Worm (Caenorhabditis elegans) whole organism, dauer: Measurements from ENCODE around the gene C01G12.3.
"Not testable (repeated sequence)": the region's sequence is repeated elsewhere in the genome, so short reads cannot be mapped to it uniquely, and the experiment has no call there.

Experiments
- unc-62 ChIP-seq: sonication (generic microtip); optimal IDR thresholded peaks from 2 replicates; lab custom pipeline; 2017; ENCODE audit warnings: missing biosample characterization, missing genetic modification reagents, missing genetic modification characterization

The C01G12.3 gene

ce11 chrII:14574790-14575189 lies 7.3 kb downstream of the C01G12.3 start:
- TF ChIP-seq unc-62 (GFP tag; lab: Kevin White, UChicago), result no peak

ce11 chrII:14573315-14573714 lies 8.8 kb downstream of the C01G12.3 start, which contains the start of gene madf-5:
Gene madf-5 (plus strand): TSS chrII:14573615.
- no peak for TF ChIP-seq unc-62 (GFP tag; lab: Kevin White, UChicago)

ce11 chrII:14570541-14571160 lies 11.5 kb downstream of the C01G12.3 start:
- no peak for TF ChIP-seq unc-62 (GFP tag; lab: Kevin White, UChicago)

ce11 chrII:14569322-14569721 lies 12.8 kb downstream of the C01G12.3 start:
- no peak for TF ChIP-seq unc-62 (GFP tag; lab: Kevin White, UChicago)

- TF ChIP-seq unc-62 (GFP tag; lab: Kevin White, UChicago), result no peak
These were observed 14.3 kb downstream of the C01G12.3 start for ce11 chrII:14567811-14568210.

ce11 chrII:14561549-14562115 lies 20.5 kb downstream of the C01G12.3 start, which contains the start of gene mog-4:
Gene mog-4 (minus strand): TSS chrII:14561599.
- TF ChIP-seq unc-62 (GFP tag; lab: Kevin White, UChicago), result not testable (repeated sequence)

- TF ChIP-seq unc-62 (GFP tag; lab: Kevin White, UChicago), result no peak
These were observed 27.1 kb downstream of the C01G12.3 start for ce11 chrII:14555019-14555418.

- no peak for TF ChIP-seq unc-62 (GFP tag; lab: Kevin White, UChicago)
These were observed 31.5 kb downstream of the C01G12.3 start, which contains the start of gene nlp-41 for ce11 chrII:14550613-14551012. Gene nlp-41 (plus strand): TSS chrII:14550913.

- no peak for TF ChIP-seq unc-62 (GFP tag; lab: Kevin White, UChicago)
These were observed 33.4 kb downstream of the C01G12.3 start, which contains the start of gene gcy-29 for ce11 chrII:14548691-14549090. Gene gcy-29 (minus strand): TSS chrII:14548791.

- no peak for TF ChIP-seq unc-62 (GFP tag; lab: Kevin White, UChicago)
These were observed 41.6 kb downstream of the C01G12.3 start for ce11 chrII:14540551-14540950.

ce11 chrII:14537728-14538127 lies 44.4 kb downstream of the C01G12.3 start, which contains the start of the genes clec-147 and C04H5.7:
Gene clec-147 (minus strand): TSS chrII:14537828.
Gene C04H5.7 (plus strand): TSS chrII:14537946.
- no peak for TF ChIP-seq unc-62 (GFP tag; lab: Kevin White, UChicago)

ce11 chrII:14534000-14534399 lies 48.1 kb downstream of the C01G12.3 start, which contains the start of gene C04H5.1:
Gene C04H5.1 (plus strand): TSS chrII:14534300.
- TF ChIP-seq unc-62 (GFP tag; lab: Kevin White, UChicago), result no peak
